Fruit fly (Drosophila melanogaster): Measurements from ENCODE around the gene CG4836.

Gene CG4836

dm6 chr3R:20031043-20031763 lies 17.5 kb downstream of the CG4836 start, which contains the start of gene trem (continued):
- TF ChIP-seq HLH4C (GFP tag; IDR thresholded peaks at IDR 0.05; ENCODE audit: partially characterized antibody) (no peak), CG14050 (GFP tag; IDR thresholded peaks at IDR 0.05) (peak; percentile 25; the same call in 1 of the 3 replicates), CoRest (tag; optimal IDR thresholded peaks at IDR 0.05) (peak; percentile 92), sc (optimal IDR thresholded peaks at IDR 0.05) (no peak), sc (GFP tag; optimal IDR thresholded peaks at IDR 0.05) (peak; percentile 45), Hr3 (GFP tag; optimal IDR thresholded peaks at IDR 0.05) (peak; percentile 84), CG11696 (GFP tag; IDR thresholded peaks at IDR 0.05) (no peak), Fer1 (GFP tag; optimal IDR thresholded peaks at IDR 0.05) (peak; percentile 8), CG1024 (GFP tag; IDR thresholded peaks at IDR 0.05) (peak; percentile 49; the same call in 1 of the 2 replicates), kni (GFP tag; optimal IDR thresholded peaks at IDR 0.05) (no peak), dmrt99B (tag; optimal IDR thresholded peaks at IDR 0.05) (no peak), gfzf (GFP tag; optimal IDR thresholded peaks at IDR 0.05) (no peak), CG1529 (GFP tag; optimal IDR thresholded peaks at IDR 0.05) (peak; percentile 38), CG4328 (GFP tag; optimal IDR thresholded peaks at IDR 0.05) (peak; percentile 71), vnd (GFP tag; IDR thresholded peaks at IDR 0.05; ENCODE audit: partially characterized antibody) (no peak), hbn (GFP tag; IDR thresholded peaks at IDR 0.05; ENCODE audit: partially characterized antibody) (no peak), run (tag; optimal IDR thresholded peaks at IDR 0.05) (no peak), NK7.1 (GFP tag; optimal IDR thresholded peaks at IDR 0.05) (no peak), CG13424 (tag; optimal IDR thresholded peaks at IDR 0.05) (peak; percentile 80), ken (GFP tag; IDR thresholded peaks at IDR 0.05) (peak; percentile 62; the same call in 2 of the 3 replicates), CG16815 (GFP tag; optimal IDR thresholded peaks at IDR 0.05) (peak; percentile 88), en (GFP tag; optimal IDR thresholded peaks at IDR 0.05) (no peak), corto (GFP tag; optimal IDR thresholded peaks at IDR 0.05) (no peak), NFAT (GFP tag; IDR thresholded peaks at IDR 0.05) (peak; percentile 66), Vsx1 (GFP tag; optimal IDR thresholded peaks at IDR 0.05) (no peak), ttk (GFP tag; IDR thresholded peaks at IDR 0.05) (peak; percentile 50; the same call in 1 of the 2 replicates), CG42726 (GFP tag; IDR thresholded peaks at IDR 0.05; ENCODE audit: partially characterized antibody) (no peak), kay (GFP tag; optimal IDR thresholded peaks at IDR 0.05) (no peak), CG10321 (GFP tag; IDR thresholded peaks at IDR 0.05) (no peak), PHDP (tag; optimal IDR thresholded peaks at IDR 0.05) (peak; percentile 67), ab (GFP tag; optimal IDR thresholded peaks at IDR 0.05) (no peak), Sry-β (GFP tag; optimal IDR thresholded peaks at IDR 0.05) (no peak), nerfin-2 (GFP tag; IDR thresholded peaks at IDR 0.05; ENCODE audit: partially characterized antibody) (no peak), Lhr (GFP tag; optimal IDR thresholded peaks at IDR 0.05) (peak; percentile 27), zf30C (GFP tag; optimal IDR thresholded peaks at IDR 0.05) (no peak), CG15514 (GFP tag; optimal IDR thresholded peaks at IDR 0.05) (peak; percentile 1), pfk (GFP tag; optimal IDR thresholded peaks at IDR 0.05) (no peak), CG16863 (GFP tag; optimal IDR thresholded peaks at IDR 0.05) (peak; percentile 5), CG2129 (GFP tag; IDR thresholded peaks at IDR 0.05; ENCODE audit: partially characterized antibody) (no peak), CG2202 (tag; optimal IDR thresholded peaks at IDR 0.05) (peak; percentile 28), H15 (GFP tag; IDR thresholded peaks at IDR 0.05) (peak; percentile 33; the same call in 1 of the 3 replicates), Ets97D (GFP tag; optimal IDR thresholded peaks at IDR 0.05) (peak; percentile 3), CG8359 (GFP tag; optimal IDR thresholded peaks at IDR 0.05; ENCODE audit: borderline replicate concordance) (peak; percentile 1), Chrac-16 (GFP tag; optimal IDR thresholded peaks at IDR 0.05) (peak; percentile 67), cas (GFP tag; IDR thresholded peaks at IDR 0.05) (no peak), CG10431 (GFP tag; optimal IDR thresholded peaks at IDR 0.05) (peak; percentile 66), CG14860 (GFP tag; IDR thresholded peaks at IDR 0.05; ENCODE audit: partially characterized antibody) (no peak), kah (GFP tag; optimal IDR thresholded peaks at IDR 0.05) (peak; percentile 8)
